Fruit fly (Drosophila melanogaster): ENCODE results near the gene nocte.

Gene nocte

DNA sequence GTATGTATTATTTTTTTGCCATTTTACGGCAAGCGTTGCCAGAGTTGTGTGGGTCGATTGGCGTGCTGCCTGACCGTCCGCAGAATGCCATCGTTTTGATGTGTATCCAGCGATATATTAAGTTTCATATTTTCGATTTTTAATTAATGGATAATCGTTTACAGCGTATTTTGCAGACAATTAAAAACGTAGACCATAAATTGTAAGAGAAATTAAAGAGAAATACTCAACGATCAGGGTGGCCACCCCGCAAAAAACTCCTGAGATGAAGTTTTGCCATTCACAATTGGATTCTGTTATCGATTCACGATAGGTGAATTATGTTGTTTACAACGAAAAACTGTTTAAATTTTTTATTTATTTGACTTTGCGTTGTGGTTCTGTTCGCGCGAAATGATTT, at the start of gene nocte (continued):
- no peak for TF ChIP-seq Tbp (GFP tag; optimal IDR thresholded peaks at IDR 0.05)
- TF ChIP-seq CG11093 (GFP tag; IDR thresholded peaks at IDR 0.05) = no peak
- no peak for TF ChIP-seq CG5953 (GFP tag; IDR thresholded peaks at IDR 0.05)
- no peak for TF ChIP-seq Spps (tag; optimal IDR thresholded peaks at IDR 0.05)
- no peak for TF ChIP-seq repo (GFP tag; optimal IDR thresholded peaks at IDR 0.05)
- no peak for TF ChIP-seq CG10565 (GFP tag; optimal IDR thresholded peaks at IDR 0.05)
- TF ChIP-seq CG18011 (GFP tag; optimal IDR thresholded peaks at IDR 0.05) = no peak
- TF ChIP-seq CG30020 (tag; optimal IDR thresholded peaks at IDR 0.05) = peak; percentile 20
- no peak for TF ChIP-seq CG8089 (GFP tag; optimal IDR thresholded peaks at IDR 0.05)
- TF ChIP-seq CG34376 (GFP tag; optimal IDR thresholded peaks at IDR 0.05) = no peak
- peak; percentile 44 for TF ChIP-seq mam (GFP tag; optimal IDR thresholded peaks at IDR 0.05)
- no peak for TF ChIP-seq tna (GFP tag; IDR thresholded peaks at IDR 0.05; ENCODE audit: partially characterized antibody)
- no peak for TF ChIP-seq klu (GFP tag; IDR thresholded peaks at IDR 0.05)
- no peak for TF ChIP-seq CG1602 (GFP tag; optimal IDR thresholded peaks at IDR 0.05)
- TF ChIP-seq CHES-1-like (GFP tag; optimal IDR thresholded peaks at IDR 0.05) = no peak
- TF ChIP-seq insv (GFP tag; optimal IDR thresholded peaks at IDR 0.05) = peak in 1 of 2 experiments; percentile 66
- no peak for TF ChIP-seq pan (optimal IDR thresholded peaks at IDR 0.05)
- no peak for TF ChIP-seq pan (GFP tag; optimal IDR thresholded peaks at IDR 0.05 in 1 of 2, IDR thresholded peaks at IDR 0.05 in 1 of 2)
- TF ChIP-seq CG11456 (GFP tag; IDR thresholded peaks at IDR 0.05) = no peak; the same call in 2 of the 3 replicates

- TF ChIP-seq chif (GFP tag; optimal IDR thresholded peaks at IDR 0.05) = peak; percentile 47 to 70
- TF ChIP-seq fd3F (GFP tag; optimal IDR thresholded peaks at IDR 0.05) = no peak
- peak; percentile 32 for TF ChIP-seq NK7.1 (GFP tag; optimal IDR thresholded peaks at IDR 0.05)
- TF ChIP-seq otp (GFP tag; IDR thresholded peaks at IDR 0.05) = peak; percentile 55; the same call in 2 of the 3 replicates
- TF ChIP-seq tll (GFP tag; optimal IDR thresholded peaks at IDR 0.05) = peak; percentile 18 to 69
- 0 out of 3 replicates have a peak, but pooled peaks have one; percentile 14 for TF ChIP-seq dysf (GFP tag; IDR thresholded peaks at IDR 0.05)
- TF ChIP-seq CG4617 (GFP tag; optimal IDR thresholded peaks at IDR 0.05; ENCODE audit: borderline replicate concordance) = no peak
- TF ChIP-seq CkIIα-i1 (GFP tag; IDR thresholded peaks at IDR 0.05) = no peak
- no peak for TF ChIP-seq CG7987 (GFP tag; optimal IDR thresholded peaks at IDR 0.05)
- TF ChIP-seq Atf3 (GFP tag; optimal IDR thresholded peaks at IDR 0.05) = no peak
- no peak for TF ChIP-seq emc (GFP tag; optimal IDR thresholded peaks at IDR 0.05)
- TF ChIP-seq cad (GFP tag; optimal IDR thresholded peaks at IDR 0.05) = no peak
- peak; percentile 39 for TF ChIP-seq ems (GFP tag; optimal IDR thresholded peaks at IDR 0.05)
- peak; percentile 71 for TF ChIP-seq dmrt99B (tag; optimal IDR thresholded peaks at IDR 0.05)
- TF ChIP-seq CG31224 (GFP tag; IDR thresholded peaks at IDR 0.05) = peak; percentile 23; the same call in 1 of the 2 replicates
- no peak for TF ChIP-seq CG15514 (GFP tag; optimal IDR thresholded peaks at IDR 0.05)
- TF ChIP-seq fd64A (GFP tag; optimal IDR thresholded peaks at IDR 0.05) = peak; percentile 20
- TF ChIP-seq luna (GFP tag; optimal IDR thresholded peaks at IDR 0.05) = no peak
- TF ChIP-seq sc (optimal IDR thresholded peaks at IDR 0.05) = no peak
- peak; percentile 31 for TF ChIP-seq sc (GFP tag; optimal IDR thresholded peaks at IDR 0.05)
- TF ChIP-seq CG3726 (GFP tag; IDR thresholded peaks at IDR 0.05) = 0 out of 3 replicates have a peak, but pooled peaks have one; percentile 32
- no peak for TF ChIP-seq Poxn (GFP tag; IDR thresholded peaks at IDR 0.05)
- peak; percentile 92 for TF ChIP-seq Ets65A (GFP tag)
- TF ChIP-seq CG15011 (GFP tag; optimal IDR thresholded peaks at IDR 0.05) = no peak
- no peak for TF ChIP-seq kni (GFP tag; optimal IDR thresholded peaks at IDR 0.05)
- TF ChIP-seq sima (GFP tag; optimal IDR thresholded peaks at IDR 0.05) = no peak
- TF ChIP-seq CG31441 (GFP tag; IDR thresholded peaks at IDR 0.05) = peak; percentile 65
- TF ChIP-seq Nf-YA (GFP tag; IDR thresholded peaks at IDR 0.05) = no peak
- TF ChIP-seq CG11560 (tag; IDR thresholded peaks at IDR 0.05) = no peak
- TF ChIP-seq CG4360 (GFP tag; IDR thresholded peaks at IDR 0.05) = peak; percentile 72
- peak; percentile 62 for TF ChIP-seq CG8924 (tag; optimal IDR thresholded peaks at IDR 0.05)
- TF ChIP-seq seq (GFP tag; IDR thresholded peaks at IDR 0.05) = no peak
- no peak for TF ChIP-seq sd (tag; optimal IDR thresholded peaks at IDR 0.05)
Measured at dm6 chrX:10515323-10515853, 40.9 kb upstream of the nocte start.
